Worm (Caenorhabditis elegans) whole organism, L1 larva: ENCODE results near the gene H06A10.1.

Experiments
- blmp-1 ChIP-seq: fragments of 150-350 bp; optimal IDR thresholded peaks from 2 replicates; lab custom pipeline; 2014; ENCODE audit warnings: missing biosample characterization, missing genetic modification characterization
- ceh-82 ChIP-seq, 3 experiments: fragments of 150-350 bp in 1 of 3; sonication (generic microtip) in 2 of 3; optimal IDR thresholded peaks; 2 replicates each; lab custom pipeline; 2014 to 2017; ENCODE audit warnings: missing biosample characterization in 3 of 3, missing genetic modification characterization in 3 of 3
- dpl-1 ChIP-seq, 3 experiments: fragments of 150-350 bp in 2 of 3; sonication (generic microtip) in 1 of 3; optimal IDR thresholded peaks; 2 replicates each; lab custom pipeline; 2014 to 2017; ENCODE audit warnings: missing biosample characterization in 3 of 3, missing genetic modification characterization in 3 of 3, missing genetic modification reagents in 3 of 3
- efl-1 ChIP-seq, 4 experiments: fragments of 150-350 bp; optimal IDR thresholded peaks in 3 of 4; peaks in 1 of 4; 1 replicate in 1 of 4; 2 replicates in 3 of 4; lab custom pipeline; 2014; ENCODE audit warnings: missing biosample characterization in 2 of 4, missing genetic modification characterization in 2 of 4, missing genetic modification reagents in 2 of 4
- elt-3 ChIP-seq, 6 experiments: fragments of 150-350 bp in 1 of 6; sonication (generic microtip); optimal IDR thresholded peaks; 2 replicates each; lab custom pipeline; 2017 to 2018; ENCODE audit warnings: missing biosample characterization in 6 of 6, missing genetic modification characterization in 6 of 6, inconsistent platforms in 1 of 6
- lin-15B ChIP-seq: fragments of 150-350 bp; sonication (generic microtip); optimal IDR thresholded peaks from 3 replicates; lab custom pipeline; 2014; ENCODE audit warnings: missing biosample characterization, missing genetic modification characterization
- lin-39 ChIP-seq: fragments of 150-350 bp; optimal IDR thresholded peaks from 2 replicates; lab custom pipeline; 2014; ENCODE audit warnings: missing biosample characterization, missing genetic modification reagents, missing genetic modification characterization
- nhr-20 ChIP-seq: sonication (generic microtip); optimal IDR thresholded peaks from 2 replicates; lab custom pipeline; 2016; ENCODE audit warnings: mild to moderate bottlenecking, missing genetic modification characterization, missing compliant biosample characterization
- nhr-76 ChIP-seq: sonication (generic microtip); optimal IDR thresholded peaks from 2 replicates; lab custom pipeline; 2017; ENCODE audit warnings: missing biosample characterization, missing genetic modification characterization
- pqm-1 ChIP-seq: sonication (generic microtip); optimal IDR thresholded peaks from 3 replicates; lab custom pipeline; 2017; ENCODE audit warnings: missing biosample characterization, missing genetic modification characterization
- swsn-7 ChIP-seq: sonication (generic microtip); optimal IDR thresholded peaks from 2 replicates; lab custom pipeline; 2016; ENCODE audit warnings: missing genetic modification characterization, missing compliant biosample characterization
- unc-62 ChIP-seq: fragments of 150-350 bp; optimal IDR thresholded peaks from 2 replicates; lab custom pipeline; 2014; ENCODE audit warnings: missing biosample characterization, missing genetic modification reagents, missing genetic modification characterization
- zag-1 ChIP-seq: fragments of 150-350 bp; optimal IDR thresholded peaks from 2 replicates; lab custom pipeline; 2014; ENCODE audit warnings: missing biosample characterization, missing genetic modification characterization
- ztf-4 ChIP-seq: fragments of 150-350 bp; optimal IDR thresholded peaks from 2 replicates; lab custom pipeline; 2014; ENCODE audit warnings: missing biosample characterization, missing genetic modification characterization

DNA sequence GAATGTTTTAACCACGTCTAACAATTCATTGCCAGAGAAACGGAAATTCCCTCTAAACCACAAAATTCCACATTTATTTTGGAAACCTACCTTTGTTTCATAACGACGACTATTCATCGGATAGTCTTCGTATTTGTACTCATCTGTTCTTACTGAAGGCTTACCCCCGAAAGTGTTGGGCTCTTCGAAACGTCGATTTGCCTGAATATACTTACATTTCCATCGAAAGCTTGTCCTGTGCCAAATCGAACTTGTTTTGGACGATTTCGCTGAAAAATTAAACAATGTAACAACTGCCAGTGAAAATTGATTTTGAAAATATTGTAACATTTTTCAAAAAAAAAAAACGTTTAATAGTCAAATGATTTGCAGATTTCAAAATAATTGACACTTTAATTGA is 44.8 kb upstream of the H06A10.1 start, which contains the start of gene F02D10.3:
- TF ChIP-seq zag-1 (tag; lab: Kevin White, UChicago) (no peak), lin-15B (tag; lab: Kevin White, UChicago) (no peak), ztf-4 (tag; lab: Kevin White, UChicago) (no peak), elt-3 (tag; optimal IDR thresholded peaks at IDR 0.05; lab: Kevin White, UChicago) (no peak), blmp-1 (tag; lab: Kevin White, UChicago) (no peak), ceh-82 (tag; optimal IDR thresholded peaks at IDR 0.05; lab: Kevin White, UChicago) (no peak), dpl-1 (GFP tag; optimal IDR thresholded peaks at IDR 0.05; lab: Kevin White, UChicago) (no peak), swsn-7 (tag; lab: Kevin White, UChicago) (no peak), pqm-1 (tag; lab: Kevin White, UChicago) (no peak), nhr-20 (no peak), unc-62 (GFP tag; lab: Kevin White, UChicago) (no peak), nhr-76 (tag; lab: Kevin White, UChicago) (no peak), efl-1 (optimal IDR thresholded peaks at IDR 0.05; lab: Kevin White, UChicago) (no peak), efl-1 (GFP tag; optimal IDR thresholded peaks at IDR 0.05 in 1 of 2; lab: Kevin White, UChicago) (no peak), lin-39 (no peak)
